Worm (Caenorhabditis elegans): ENCODE results near the gene spr-3.

Gene spr-3

DNA sequence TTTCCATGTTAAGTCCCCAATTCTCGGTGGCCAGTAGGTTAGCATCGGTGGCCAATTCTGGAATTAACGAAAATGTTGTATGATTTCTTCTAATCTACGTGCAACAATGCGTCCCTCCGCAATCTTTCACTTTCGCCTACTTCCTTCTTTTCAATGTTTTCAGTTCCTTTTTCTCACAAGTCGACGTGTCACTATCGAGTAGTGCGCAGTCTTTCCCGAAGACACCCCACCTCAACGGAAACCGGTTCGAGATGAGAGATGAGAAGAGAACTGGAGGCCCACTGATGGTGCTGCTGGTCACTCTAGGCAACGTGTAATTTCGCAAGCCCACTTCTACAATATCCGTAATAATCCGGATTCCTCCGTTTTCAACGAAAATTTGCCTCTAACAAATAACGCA is 6.1 kb downstream of the spr-3 start (continued):
- TF ChIP-seq unc-130 (GFP tag; optimal IDR thresholded peaks at IDR 0.05), result no peak
- no peak for TF ChIP-seq T20F7.1 (GFP tag; optimal IDR thresholded peaks at IDR 0.05)
- TF ChIP-seq dmd-9 (GFP tag; IDR thresholded peaks at IDR 0.05), result no peak
- TF ChIP-seq dve-1 (tag; optimal IDR thresholded peaks at IDR 0.05; ENCODE audit: insufficient read depth), result no peak
- peak; percentile 83 for TF ChIP-seq aha-1 (tag)
- TF ChIP-seq hmg-1.1 (GFP tag; IDR thresholded peaks at IDR 0.05), result no peak
- TF ChIP-seq unc-62 (GFP tag; optimal IDR thresholded peaks at IDR 0.05 in 1 of 2), result peak in 1 of 2 experiments; percentile 16
- TF ChIP-seq unc-62 (tag; optimal IDR thresholded peaks at IDR 0.05), result no peak
- TF ChIP-seq aly-2 (tag; optimal IDR thresholded peaks at IDR 0.05), result no peak
- TF ChIP-seq saeg-2 (GFP tag; IDR thresholded peaks at IDR 0.05), result no peak
- TF ChIP-seq gei-8 (GFP tag; optimal IDR thresholded peaks at IDR 0.05), result no peak
- no peak for TF ChIP-seq hif-1 (tag; optimal IDR thresholded peaks at IDR 0.05)
- no peak for TF ChIP-seq hlh-30 (tag; optimal IDR thresholded peaks at IDR 0.05; ENCODE audit: insufficient read depth)
- no peak for TF ChIP-seq daf-16 (GFP tag; optimal IDR thresholded peaks at IDR 0.05)
- no peak for TF ChIP-seq daf-16 (tag; optimal IDR thresholded peaks at IDR 0.05)
- TF ChIP-seq dmd-8 (GFP tag; IDR thresholded peaks at IDR 0.05), result no peak
- TF ChIP-seq spr-3 (GFP tag; optimal IDR thresholded peaks at IDR 0.05), result peak; percentile 29
- no peak for TF ChIP-seq tra-1 (GFP tag; IDR thresholded peaks at IDR 0.05)
- TF ChIP-seq nhr-6 (tag; optimal IDR thresholded peaks at IDR 0.05), result no peak
- TF ChIP-seq mdl-1 (tag; optimal IDR thresholded peaks at IDR 0.05), result peak in 1 of 2 experiments; percentile 52
- TF ChIP-seq nhr-10 (tag; optimal IDR thresholded peaks at IDR 0.05), result peak; percentile 10
- no peak for TF ChIP-seq lin-38 (GFP tag; IDR thresholded peaks at IDR 0.05)
- no peak for TF ChIP-seq ces-1 (GFP tag; optimal IDR thresholded peaks at IDR 0.05)
- no peak for TF ChIP-seq mdt-29 (GFP tag; IDR thresholded peaks at IDR 0.05)

DNA sequence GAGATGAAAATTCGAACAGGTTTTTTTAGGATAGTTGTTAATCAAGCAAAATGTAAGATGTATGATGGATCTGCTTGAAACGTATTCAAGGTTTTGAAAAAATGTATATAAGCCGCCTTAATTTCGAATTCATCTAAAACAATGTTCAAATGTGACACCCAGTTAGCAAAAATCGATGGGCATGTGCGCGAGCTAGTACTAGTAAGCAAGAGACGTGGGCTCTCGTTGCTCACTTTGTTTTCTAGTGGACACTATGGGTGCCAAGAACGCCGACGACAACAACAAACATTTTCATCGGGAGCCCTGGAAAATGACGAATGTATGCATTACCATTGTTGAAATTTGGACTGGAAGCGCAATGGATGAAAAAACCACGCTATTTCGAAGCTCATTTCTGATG is 7.3 kb downstream of the spr-3 start:
- TF ChIP-seq mdl-1 (tag; optimal IDR thresholded peaks at IDR 0.05) (peak in 1 of 2 experiments; percentile 27), hlh-30 (tag; optimal IDR thresholded peaks at IDR 0.05; ENCODE audit: insufficient read depth) (peak; percentile 18), snpc-1.2 (GFP tag; IDR thresholded peaks at IDR 0.05) (no peak), unc-62 (GFP tag; optimal IDR thresholded peaks at IDR 0.05 in 1 of 2) (peak in 1 of 2 experiments; percentile 85), unc-62 (tag; optimal IDR thresholded peaks at IDR 0.05) (no peak)

ce11 chrX:4521837-4522816 is 8.2 kb downstream of the spr-3 start, which contains the start of gene C07A12.7:
TSS of gene C07A12.7 (minus strand) at chrX:4522144.
- peak; percentile 68 for TF ChIP-seq aha-1 (tag)
- peak; percentile 30 for TF ChIP-seq mes-2 (tag; optimal IDR thresholded peaks at IDR 0.05; ENCODE audit: poor library complexity, severe bottlenecking)
- TF ChIP-seq daf-16 (GFP tag; optimal IDR thresholded peaks at IDR 0.05), result no peak
- TF ChIP-seq daf-16 (tag; optimal IDR thresholded peaks at IDR 0.05), result peak; percentile 42
- TF ChIP-seq dve-1 (tag; optimal IDR thresholded peaks at IDR 0.05; ENCODE audit: insufficient read depth), result peak; percentile 28
- no peak for TF ChIP-seq nhr-28 (tag; optimal IDR thresholded peaks at IDR 0.05)
- peak in 1 of 2 experiments; percentile 72 for TF ChIP-seq unc-62 (GFP tag; optimal IDR thresholded peaks at IDR 0.05 in 1 of 2)
- no peak for TF ChIP-seq unc-62 (tag; optimal IDR thresholded peaks at IDR 0.05)
- no peak for TF ChIP-seq ceh-28 (tag; optimal IDR thresholded peaks at IDR 0.05)
- TF ChIP-seq hmg-1.1 (GFP tag; IDR thresholded peaks at IDR 0.05), result peak; percentile 34
- no peak for TF ChIP-seq daf-8 (GFP tag; IDR thresholded peaks at IDR 0.05)
- TF ChIP-seq hlh-30 (tag; optimal IDR thresholded peaks at IDR 0.05; ENCODE audit: insufficient read depth), result peak; percentile 16
- no peak for TF ChIP-seq attf-4 (tag; optimal IDR thresholded peaks at IDR 0.05)
- TF ChIP-seq T26A8.4 (GFP tag; IDR thresholded peaks at IDR 0.05), result no peak; the same call in 1 of the 2 replicates
- TF ChIP-seq lsy-2 (tag; optimal IDR thresholded peaks at IDR 0.05), result peak in 1 of 2 experiments; percentile 25
- peak; percentile 71 for TF ChIP-seq nhr-25 (tag; optimal IDR thresholded peaks at IDR 0.05; ENCODE audit: borderline replicate concordance, insufficient read depth)
- TF ChIP-seq nhr-41 (GFP tag; IDR thresholded peaks at IDR 0.05), result no peak
- TF ChIP-seq fos-1 (tag; optimal IDR thresholded peaks at IDR 0.05), result no peak
- peak; percentile 48 for TF ChIP-seq spr-3 (GFP tag; optimal IDR thresholded peaks at IDR 0.05)
- TF ChIP-seq arid-1 (GFP tag; conservative IDR thresholded peaks at IDR 0.05), result no peak
- TF ChIP-seq rbr-2 (tag; optimal IDR thresholded peaks at IDR 0.05), result peak; percentile 10
- TF ChIP-seq nhr-102 (tag; optimal IDR thresholded peaks at IDR 0.05), result no peak
- TF ChIP-seq mxl-3 (GFP tag; optimal IDR thresholded peaks at IDR 0.05), result no peak
- TF ChIP-seq hlh-11 (tag; optimal IDR thresholded peaks at IDR 0.05), result no peak
- TF ChIP-seq nhr-6 (tag; optimal IDR thresholded peaks at IDR 0.05), result no peak

Measured in whole organism, L4 larva.